Fruit fly (Drosophila melanogaster): ENCODE measurements around the gene CG33912.

The CG33912 gene

DNA sequence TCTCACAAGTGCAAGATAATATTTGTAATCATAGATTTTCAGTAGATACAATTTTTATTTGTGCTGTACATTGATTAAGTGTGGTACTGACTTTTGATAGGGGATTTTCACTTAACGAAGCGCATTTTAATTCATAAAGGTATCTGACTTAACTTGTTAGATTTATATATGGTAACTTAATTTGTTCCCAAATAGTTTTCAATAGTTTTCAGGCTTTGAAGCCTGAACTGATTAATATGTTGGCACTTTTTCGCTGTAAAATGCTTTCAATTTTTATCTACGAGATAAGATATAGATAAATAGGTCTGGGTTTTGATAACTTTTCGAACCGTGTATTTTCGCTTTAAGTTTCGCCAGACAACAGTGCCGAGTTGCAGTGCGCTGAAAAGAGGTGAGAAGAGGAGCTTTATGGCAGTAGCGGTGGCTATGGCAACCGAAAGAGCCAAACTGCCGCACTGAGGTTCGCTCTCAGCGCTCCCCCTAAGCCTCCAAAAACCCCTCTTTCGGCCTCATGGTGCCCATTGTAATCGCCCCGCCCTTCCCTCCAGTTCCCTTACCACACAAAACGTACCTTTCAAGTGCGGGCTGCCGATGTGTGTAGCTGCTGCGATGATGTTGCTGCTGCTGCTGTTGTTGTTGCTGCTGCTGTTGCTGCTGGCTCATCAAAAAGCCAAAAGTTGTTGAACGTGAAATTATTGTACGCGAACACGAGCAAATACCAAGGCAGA, 21.8 kb downstream of the CG33912 start:
- TF ChIP-seq CG7839 (tag; optimal IDR thresholded peaks at IDR 0.05) (no peak), CG11504 (tag; optimal IDR thresholded peaks at IDR 0.05) (no peak), cg (GFP tag; optimal IDR thresholded peaks at IDR 0.05) (peak; percentile 35), Hand (GFP tag; optimal IDR thresholded peaks at IDR 0.05) (no peak), CG4360 (GFP tag; IDR thresholded peaks at IDR 0.05) (0 out of 2 replicates have a peak, but pooled peaks have one; percentile 19), CG9215 (GFP tag; IDR thresholded peaks at IDR 0.05) (0 out of 2 replicates have a peak, but pooled peaks have one; percentile 16), CG8924 (tag; optimal IDR thresholded peaks at IDR 0.05) (no peak), ems (GFP tag; optimal IDR thresholded peaks at IDR 0.05) (no peak), Med (GFP tag) (peak; percentile 52), CG17568 (GFP tag; optimal IDR thresholded peaks at IDR 0.05) (no peak), CG3847 (GFP tag; IDR thresholded peaks at IDR 0.05) (no peak), cad (GFP tag; optimal IDR thresholded peaks at IDR 0.05) (no peak), CG6175 (GFP tag; IDR thresholded peaks at IDR 0.05) (peak; percentile 29; the same call in 1 of the 3 replicates), chinmo (GFP tag; IDR thresholded peaks at IDR 0.05; ENCODE audit: partially characterized antibody) (peak; percentile 79; the same call in 1 of the 4 replicates), Ets65A (GFP tag) (peak; percentile 31), Rfx (GFP tag; IDR thresholded peaks at IDR 0.05) (peak; percentile 59; the same call in 1 of the 2 replicates), CG10321 (GFP tag; IDR thresholded peaks at IDR 0.05) (no peak), pan (optimal IDR thresholded peaks at IDR 0.05) (no peak), pan (GFP tag; optimal IDR thresholded peaks at IDR 0.05 in 1 of 2, IDR thresholded peaks at IDR 0.05 in 1 of 2) (peak in 1 of 2 experiments; percentile 40), CG12769 (tag; optimal IDR thresholded peaks at IDR 0.05) (peak; percentile 64), chm (GFP tag; IDR thresholded peaks at IDR 0.05) (0 out of 2 replicates have a peak, but pooled peaks have one; percentile 47), fd3F (GFP tag; optimal IDR thresholded peaks at IDR 0.05) (no peak), D (optimal IDR thresholded peaks at IDR 0.05) (no peak), D (GFP tag; optimal IDR thresholded peaks at IDR 0.05) (no peak), pros (GFP tag; optimal IDR thresholded peaks at IDR 0.05) (no peak), D19B (GFP tag; optimal IDR thresholded peaks at IDR 0.05) (no peak), Adf1 (GFP tag; IDR thresholded peaks at IDR 0.05) (peak; percentile 25; the same call in 1 of the 2 replicates), CG11560 (tag; IDR thresholded peaks at IDR 0.05) (no peak), lmd (GFP tag; IDR thresholded peaks at IDR 0.05) (no peak), Drgx (GFP tag; IDR thresholded peaks at IDR 0.05) (no peak), oc (tag; optimal IDR thresholded peaks at IDR 0.05) (peak; percentile 2), Sry-δ (GFP tag; optimal IDR thresholded peaks at IDR 0.05) (no peak), CG15601 (tag; optimal IDR thresholded peaks at IDR 0.05) (no peak), scrt (GFP tag; optimal IDR thresholded peaks at IDR 0.05) (no peak), crol (GFP tag; IDR thresholded peaks at IDR 0.05) (peak; percentile 93), CG8290 (GFP tag; optimal IDR thresholded peaks at IDR 0.05) (no peak), CG8290 (tag; optimal IDR thresholded peaks at IDR 0.05) (peak in 1 of 2 experiments; percentile 17), CG14014 (GFP tag; IDR thresholded peaks at IDR 0.05) (peak; percentile 24; the same call in 1 of the 2 replicates), sd (tag; optimal IDR thresholded peaks at IDR 0.05) (peak; percentile 9), CkIIα-i1 (GFP tag; IDR thresholded peaks at IDR 0.05) (no peak), lab (GFP tag; optimal IDR thresholded peaks at IDR 0.05) (peak; percentile 32), HHEX (GFP tag; optimal IDR thresholded peaks at IDR 0.05) (no peak), CG8089 (GFP tag; optimal IDR thresholded peaks at IDR 0.05) (no peak), tna (GFP tag; IDR thresholded peaks at IDR 0.05; ENCODE audit: partially characterized antibody) (no peak), CG10147 (GFP tag; optimal IDR thresholded peaks at IDR 0.05) (no peak), CG6813 (GFP tag; optimal IDR thresholded peaks at IDR 0.05) (no peak), run (tag; optimal IDR thresholded peaks at IDR 0.05) (no peak), zen2 (GFP tag; IDR thresholded peaks at IDR 0.05; ENCODE audit: partially characterized antibody) (no peak), TFAM (GFP tag; optimal IDR thresholded peaks at IDR 0.05) (no peak), Optix (GFP tag; IDR thresholded peaks at IDR 0.05) (no peak)

Measured in whole organism, embryonic.